Fruit fly (Drosophila melanogaster): ENCODE results near the gene CG31522.

Gene CG31522

dm6 chr3R:4453213-4453956 is 9.3 kb downstream of the CG31522 start (continued):
- TF ChIP-seq Sox100B (GFP tag; optimal IDR thresholded peaks at IDR 0.05), result no peak
- no peak for TF ChIP-seq shn (GFP tag; optimal IDR thresholded peaks at IDR 0.05)
- peak; percentile 59; the same call in 1 of the 2 replicates for TF ChIP-seq CG42726 (GFP tag; IDR thresholded peaks at IDR 0.05; ENCODE audit: partially characterized antibody)
- no peak for TF ChIP-seq Dref (GFP tag; IDR thresholded peaks at IDR 0.05)
- TF ChIP-seq tx (GFP tag; optimal IDR thresholded peaks at IDR 0.05), result no peak
- peak; percentile 33; the same call in 1 of the 2 replicates for TF ChIP-seq ranshi (GFP tag; IDR thresholded peaks at IDR 0.05)
- peak; percentile 27; the same call in 1 of the 2 replicates for TF ChIP-seq Atf6 (GFP tag; IDR thresholded peaks at IDR 0.05)
- no peak for TF ChIP-seq CG6272 (GFP tag; IDR thresholded peaks at IDR 0.05)
- peak; percentile 57 for TF ChIP-seq BEAF-32 (GFP tag; optimal IDR thresholded peaks at IDR 0.05)
- no peak for TF ChIP-seq HHEX (GFP tag; optimal IDR thresholded peaks at IDR 0.05)
- TF ChIP-seq caup (GFP tag; optimal IDR thresholded peaks at IDR 0.05; ENCODE audit: severe bottlenecking), result peak; percentile 4
- TF ChIP-seq CG31365 (tag; optimal IDR thresholded peaks at IDR 0.05), result peak; percentile 78
- peak; percentile 47; the same call in 1 of the 2 replicates for TF ChIP-seq Bgb (GFP tag; IDR thresholded peaks at IDR 0.05; ENCODE audit: partially characterized antibody)
- 0 out of 2 replicates have a peak, but pooled peaks have one; percentile 28 for TF ChIP-seq cas (GFP tag; IDR thresholded peaks at IDR 0.05)
- TF ChIP-seq Optix (GFP tag; IDR thresholded peaks at IDR 0.05), result no peak
- no peak for TF ChIP-seq Hr3 (GFP tag; optimal IDR thresholded peaks at IDR 0.05)
- no peak for TF ChIP-seq Hr39 (optimal IDR thresholded peaks at IDR 0.05)
- TF ChIP-seq mam (GFP tag; optimal IDR thresholded peaks at IDR 0.05), result no peak
- peak; percentile 0 for TF ChIP-seq CG13296 (GFP tag; optimal IDR thresholded peaks at IDR 0.05)
- TF ChIP-seq CG13775 (GFP tag; optimal IDR thresholded peaks at IDR 0.05), result no peak
- TF ChIP-seq CG17361 (GFP tag; IDR thresholded peaks at IDR 0.05), result peak; percentile 23; the same call in 1 of the 3 replicates
- TF ChIP-seq Sox102F (GFP tag; optimal IDR thresholded peaks at IDR 0.05), result no peak
- TF ChIP-seq CG15479 (GFP tag; optimal IDR thresholded peaks at IDR 0.05), result peak; percentile 92
- no peak for TF ChIP-seq Oli (tag; optimal IDR thresholded peaks at IDR 0.05)
- TF ChIP-seq CG6854 (GFP tag; optimal IDR thresholded peaks at IDR 0.05), result peak; percentile 35
- peak; percentile 73 for TF ChIP-seq MBD-R2 (GFP tag; IDR thresholded peaks at IDR 0.05)
- TF ChIP-seq HmgD (GFP tag; optimal IDR thresholded peaks at IDR 0.05), result peak; percentile 74
- TF ChIP-seq Mad (GFP tag; optimal IDR thresholded peaks at IDR 0.05), result peak; percentile 16
- TF ChIP-seq CG2202 (tag; optimal IDR thresholded peaks at IDR 0.05), result no peak
- no peak for TF ChIP-seq slbo (GFP tag; IDR thresholded peaks at IDR 0.05)
- peak; percentile 36 for TF ChIP-seq kah (GFP tag; optimal IDR thresholded peaks at IDR 0.05)
- no peak for TF ChIP-seq dpn (GFP tag; optimal IDR thresholded peaks at IDR 0.05)
- no peak for TF ChIP-seq CG18262 (tag; optimal IDR thresholded peaks at IDR 0.05)
- TF ChIP-seq her (GFP tag; optimal IDR thresholded peaks at IDR 0.05), result peak; percentile 10
- TF ChIP-seq CG3726 (GFP tag; IDR thresholded peaks at IDR 0.05), result no peak
- no peak for TF ChIP-seq Ets65A (GFP tag)
- peak; percentile 30; the same call in 1 of the 3 replicates for TF ChIP-seq otp (GFP tag; IDR thresholded peaks at IDR 0.05)
- TF ChIP-seq gsb-n (tag; optimal IDR thresholded peaks at IDR 0.05), result peak; percentile 25
- peak; percentile 22; the same call in 1 of the 2 replicates for TF ChIP-seq tna (GFP tag; IDR thresholded peaks at IDR 0.05; ENCODE audit: partially characterized antibody)
- no peak for TF ChIP-seq twi (tag; optimal IDR thresholded peaks at IDR 0.05)
- peak; percentile 19; the same call in 1 of the 3 replicates for TF ChIP-seq ken (GFP tag; IDR thresholded peaks at IDR 0.05)
- TF ChIP-seq Tbp (GFP tag; optimal IDR thresholded peaks at IDR 0.05), result no peak
- peak; percentile 86 for TF ChIP-seq CG11504 (tag; optimal IDR thresholded peaks at IDR 0.05)
- TF ChIP-seq zen (tag; optimal IDR thresholded peaks at IDR 0.05), result peak; percentile 32
- TF ChIP-seq Dad (GFP tag; optimal IDR thresholded peaks at IDR 0.05), result peak; percentile 37
- no peak for TF ChIP-seq CG2678 (tag; optimal IDR thresholded peaks at IDR 0.05)
- no peak for TF ChIP-seq ttk (GFP tag; IDR thresholded peaks at IDR 0.05)
- TF ChIP-seq gem (tag; optimal IDR thresholded peaks at IDR 0.05), result no peak
- no peak for TF ChIP-seq GATAe (GFP tag; conservative IDR thresholded peaks at IDR 0.05)
- TF ChIP-seq Hand (GFP tag; optimal IDR thresholded peaks at IDR 0.05), result peak; percentile 61
